Fruit fly (Drosophila melanogaster): ENCODE data around the gene CG14200.

CG14200 gene

dm6 chrX:19479869-19480326, 15.4 kb upstream of the CG14200 start, which contains the start of the genes Naa15-16 and mRpS14 (continued):
- TF ChIP-seq abd-A (tag; optimal IDR thresholded peaks at IDR 0.05) (no peak), wek (GFP tag; optimal IDR thresholded peaks at IDR 0.05) (no peak), CG10321 (GFP tag; IDR thresholded peaks at IDR 0.05) (no peak), Fer1 (GFP tag; optimal IDR thresholded peaks at IDR 0.05) (peak; percentile 19), CG11085 (GFP tag; IDR thresholded peaks at IDR 0.05) (no peak), CG8359 (GFP tag; optimal IDR thresholded peaks at IDR 0.05; ENCODE audit: borderline replicate concordance) (no peak), bab2 (GFP tag; optimal IDR thresholded peaks at IDR 0.05) (no peak), CG2875 (GFP tag; optimal IDR thresholded peaks at IDR 0.05) (no peak), odd (GFP tag; optimal IDR thresholded peaks at IDR 0.05) (no peak), CG4854 (GFP tag; optimal IDR thresholded peaks at IDR 0.05) (no peak), CG3065 (GFP tag; optimal IDR thresholded peaks at IDR 0.05) (no peak), CG32767 (GFP tag; IDR thresholded peaks at IDR 0.05) (no peak), cg (GFP tag; optimal IDR thresholded peaks at IDR 0.05) (peak; percentile 92), ro (GFP tag; IDR thresholded peaks at IDR 0.05) (no peak), CG12236 (GFP tag; optimal IDR thresholded peaks at IDR 0.05) (no peak), CG13296 (GFP tag; optimal IDR thresholded peaks at IDR 0.05) (no peak), h (optimal IDR thresholded peaks at IDR 0.05) (no peak), luna (GFP tag; optimal IDR thresholded peaks at IDR 0.05) (no peak), Dref (GFP tag; IDR thresholded peaks at IDR 0.05) (peak; percentile 58), TFAM (GFP tag; optimal IDR thresholded peaks at IDR 0.05) (no peak), CG17186 (GFP tag; optimal IDR thresholded peaks at IDR 0.05) (peak; percentile 79), dm (GFP tag; optimal IDR thresholded peaks at IDR 0.05) (peak; percentile 50), Blimp-1 (GFP tag; optimal IDR thresholded peaks at IDR 0.05) (no peak), Nf-YA (GFP tag; IDR thresholded peaks at IDR 0.05) (no peak), Hr51 (GFP tag; optimal IDR thresholded peaks at IDR 0.05) (no peak), Meics (GFP tag; optimal IDR thresholded peaks at IDR 0.05) (no peak), lov (optimal IDR thresholded peaks at IDR 0.05) (no peak), lov (GFP tag; IDR thresholded peaks at IDR 0.05) (no peak), peb (GFP tag; IDR thresholded peaks at IDR 0.05) (no peak), pzg (GFP tag; optimal IDR thresholded peaks at IDR 0.05) (peak; percentile 84), HmgD (GFP tag; optimal IDR thresholded peaks at IDR 0.05) (peak; percentile 14), CG33213 (GFP tag; optimal IDR thresholded peaks at IDR 0.05) (no peak), NfI (GFP tag; optimal IDR thresholded peaks at IDR 0.05) (no peak), sna (GFP tag; IDR thresholded peaks at IDR 0.05; ENCODE audit: partially characterized antibody) (0 out of 2 replicates have a peak, but pooled peaks have one; percentile 31), corto (GFP tag; optimal IDR thresholded peaks at IDR 0.05) (no peak), Max (GFP tag; optimal IDR thresholded peaks at IDR 0.05) (peak; percentile 30), gcm2 (GFP tag; optimal IDR thresholded peaks at IDR 0.05) (no peak), Side (GFP tag; optimal IDR thresholded peaks at IDR 0.05) (no peak), tin (GFP tag; optimal IDR thresholded peaks at IDR 0.05) (no peak), prd (optimal IDR thresholded peaks at IDR 0.05) (no peak), prd (GFP tag; IDR thresholded peaks at IDR 0.05) (no peak), CG12104 (GFP tag; optimal IDR thresholded peaks at IDR 0.05) (no peak), sc (optimal IDR thresholded peaks at IDR 0.05) (no peak), sc (GFP tag; optimal IDR thresholded peaks at IDR 0.05) (no peak), CG18599 (GFP tag; optimal IDR thresholded peaks at IDR 0.05) (no peak), CG11456 (GFP tag; IDR thresholded peaks at IDR 0.05) (no peak), CG5180 (GFP tag; optimal IDR thresholded peaks at IDR 0.05) (no peak), dmrt99B (tag; optimal IDR thresholded peaks at IDR 0.05) (no peak), run (tag; optimal IDR thresholded peaks at IDR 0.05) (no peak)
